Fruit fly (Drosophila melanogaster) whole organism, wandering third instar larva: ENCODE results near the gene mdlc.

Source experiments
- Abd-B ChIP-seq: fragments of >200 bp; optimal IDR thresholded peaks from 2 replicates; lab custom pipeline; 2017; ENCODE audit warnings: missing biosample characterization, missing genetic modification characterization
- CG32264 ChIP-seq: fragments of 200-800 bp; sonication (Bioruptor generic); optimal IDR thresholded peaks from 2 replicates; lab custom pipeline; 2016; ENCODE audit warnings: missing biosample characterization, missing genetic modification characterization
- CG9705 ChIP-seq: fragments of 200-800 bp; sonication (Bioruptor generic); optimal IDR thresholded peaks from 2 replicates; lab custom pipeline; 2018; ENCODE audit warnings: missing biosample characterization, mild to moderate bottlenecking, missing genetic modification characterization
- CrebA ChIP-seq: fragments of 200-800 bp; sonication (Bioruptor generic); optimal IDR thresholded peaks from 2 replicates; lab custom pipeline; 2016; ENCODE audit warnings: missing biosample characterization, mild to moderate bottlenecking, missing genetic modification characterization, borderline replicate concordance
- Dfd ChIP-seq: fragments of >200 bp; optimal IDR thresholded peaks from 2 replicates; lab custom pipeline; 2017; ENCODE audit warnings: missing biosample characterization, missing genetic modification characterization
- Dif ChIP-seq: fragments of 200-275, 200-300 bp; sonication (Bioruptor generic); optimal IDR thresholded peaks from 2 replicates; lab custom pipeline; 2018; ENCODE audit warnings: missing biosample characterization, missing genetic modification characterization; ENCODE audit not compliant: partially characterized antibody
- GATAd ChIP-seq: sonication (Bioruptor generic); optimal IDR thresholded peaks from 2 replicates; lab custom pipeline; 2016; ENCODE audit warnings: missing biosample characterization, missing genetic modification characterization
- HLH106 ChIP-seq: fragments of 200-800 bp; optimal IDR thresholded peaks from 3 replicates; lab custom pipeline; 2019; ENCODE audit warnings: missing biosample characterization, mild to moderate bottlenecking, missing genetic modification characterization, moderate library complexity
- Hnf4 ChIP-seq: fragments of 200-800 bp; sonication (Bioruptor generic); optimal IDR thresholded peaks from 2 replicates; lab custom pipeline; 2016; ENCODE audit warnings: missing biosample characterization, mild to moderate bottlenecking, missing genetic modification characterization
- Hr78 ChIP-seq: fragments of >200 bp; optimal IDR thresholded peaks from 2 replicates; lab custom pipeline; 2017; ENCODE audit warnings: missing biosample characterization, missing genetic modification characterization
- Hr83 ChIP-seq: fragments of 200-300 bp; sonication (Bioruptor generic); optimal IDR thresholded peaks from 2 replicates; lab custom pipeline; 2016; ENCODE audit warnings: missing biosample characterization, mild to moderate bottlenecking, missing genetic modification characterization, moderate library complexity; ENCODE audit not compliant: poor library complexity, severe bottlenecking
- Jra ChIP-seq: sonication (Bioruptor generic); optimal IDR thresholded peaks from 2 replicates; lab custom pipeline; 2016; ENCODE audit warnings: missing biosample characterization, missing genetic modification characterization
- Mio ChIP-seq: sonication (Bioruptor generic); optimal IDR thresholded peaks from 2 replicates; lab custom pipeline; 2016; ENCODE audit warnings: missing biosample characterization, missing genetic modification characterization
- Myc ChIP-seq: fragments of >200 bp; optimal IDR thresholded peaks from 2 replicates; lab custom pipeline; 2017
- N ChIP-seq: fragments of >200 bp; optimal IDR thresholded peaks from 2 replicates; lab custom pipeline; 2018; ENCODE audit warnings: missing biosample characterization, missing external identifiers, missing genetic modification characterization
- OdsH ChIP-seq: fragments of 200-800 bp; sonication (Bioruptor generic); optimal IDR thresholded peaks from 2 replicates; lab custom pipeline; 2016; ENCODE audit warnings: missing biosample characterization, mild to moderate bottlenecking, missing genetic modification characterization
- Rel ChIP-seq, 2 experiments: fragments of 200-800 bp; sonication (Bioruptor generic) in 1 of 2; optimal IDR thresholded peaks; 2 replicates in 1 of 2; 3 replicates in 1 of 2; lab custom pipeline; 2016 to 2019; ENCODE audit warnings: mild to moderate bottlenecking in 2 of 2, missing biosample characterization in 2 of 2, missing genetic modification characterization in 2 of 2, moderate library complexity in 1 of 2
- Sp1 ChIP-seq: fragments of 200-800 bp; sonication (Bioruptor generic); optimal IDR thresholded peaks from 3 replicates; lab custom pipeline; 2019; ENCODE audit warnings: missing biosample characterization, mild to moderate bottlenecking, missing genetic modification characterization, moderate library complexity
- Vsx2 ChIP-seq: fragments of 200-300, 225-300 bp; sonication (Bioruptor generic); optimal IDR thresholded peaks from 2 replicates; lab custom pipeline; 2018; ENCODE audit warnings: missing biosample characterization, missing genetic modification characterization; ENCODE audit not compliant: partially characterized antibody
- br ChIP-seq: fragments of 200-800 bp; sonication (Bioruptor generic); optimal IDR thresholded peaks from 2 replicates; lab custom pipeline; 2016; ENCODE audit warnings: missing biosample characterization, missing genetic modification characterization
- brk ChIP-seq: fragments of 200-800 bp; sonication (Bioruptor generic); optimal IDR thresholded peaks from 2 replicates; lab custom pipeline; 2016; ENCODE audit warnings: missing biosample characterization, mild to moderate bottlenecking, missing genetic modification characterization
- dl ChIP-seq, 2 experiments: fragments of 175-275, 200-275 bp in 1 of 2; fragments of 200-275 bp in 1 of 2; sonication (Bioruptor generic); optimal IDR thresholded peaks; lab custom pipeline; 2018; ENCODE audit warnings: mild to moderate bottlenecking in 2 of 2, missing biosample characterization in 2 of 2, missing genetic modification characterization in 2 of 2, moderate library complexity in 2 of 2; ENCODE audit not compliant: partially characterized antibody in 2 of 2, insufficient read depth in 1 of 2
- dmrt93B ChIP-seq: fragments of 200-800 bp; sonication (Bioruptor generic); optimal IDR thresholded peaks from 2 replicates; lab custom pipeline; 2018; ENCODE audit warnings: missing biosample characterization, mild to moderate bottlenecking, missing genetic modification characterization
- dsf ChIP-seq: sonication (Bioruptor generic); optimal IDR thresholded peaks from 2 replicates; lab custom pipeline; 2016; ENCODE audit warnings: missing biosample characterization, missing genetic modification characterization, borderline replicate concordance
- ey ChIP-seq: fragments of 200-800 bp; sonication (Bioruptor generic); optimal IDR thresholded peaks from 2 replicates; lab custom pipeline; 2016; ENCODE audit warnings: missing biosample characterization, missing genetic modification characterization
- foxo ChIP-seq, 2 experiments: fragments of 200-800 bp; sonication (Bioruptor generic); optimal IDR thresholded peaks; 2 replicates in 1 of 2; 3 replicates in 1 of 2; lab custom pipeline; 2016 to 2017; ENCODE audit warnings: missing biosample characterization in 2 of 2, missing genetic modification characterization in 2 of 2
- fru ChIP-seq: fragments of 200-800 bp; sonication (Bioruptor generic); optimal IDR thresholded peaks from 3 replicates; lab custom pipeline; 2016; ENCODE audit warnings: missing biosample characterization, mild to moderate bottlenecking, missing genetic modification characterization
- h ChIP-seq: fragments of 200-800 bp; sonication (Bioruptor generic); optimal IDR thresholded peaks from 3 replicates; lab custom pipeline; 2016; ENCODE audit warnings: missing biosample characterization, mild to moderate bottlenecking, missing genetic modification characterization
- jim ChIP-seq: fragments of 175-275, 200-325 bp; sonication (Bioruptor generic); optimal IDR thresholded peaks from 2 replicates; lab custom pipeline; 2016; ENCODE audit warnings: missing biosample characterization, mild to moderate bottlenecking, missing genetic modification characterization
- lola ChIP-seq: fragments of >200 bp; optimal IDR thresholded peaks from 2 replicates; lab custom pipeline; 2017; ENCODE audit warnings: missing biosample characterization, missing genetic modification characterization
- pan ChIP-seq: fragments of >200 bp; optimal IDR thresholded peaks from 2 replicates; lab custom pipeline; 2017
- psq ChIP-seq: fragments of 200-800 bp; sonication (Bioruptor generic); optimal IDR thresholded peaks from 3 replicates; lab custom pipeline; 2017; ENCODE audit warnings: missing biosample characterization, mild to moderate bottlenecking, missing genetic modification characterization, moderate library complexity
- rgr ChIP-seq: fragments of 200-800 bp; sonication (Bioruptor generic); optimal IDR thresholded peaks from 3 replicates; lab custom pipeline; 2016; ENCODE audit warnings: missing biosample characterization, mild to moderate bottlenecking, missing genetic modification characterization
- sage ChIP-seq: fragments of 200-800 bp; sonication (Bioruptor generic); optimal IDR thresholded peaks from 2 replicates; lab custom pipeline; 2016; ENCODE audit warnings: missing biosample characterization, mild to moderate bottlenecking, missing genetic modification characterization
- sv ChIP-seq: fragments of 200-800 bp; sonication (Bioruptor generic); optimal IDR thresholded peaks from 3 replicates; lab custom pipeline; 2016; ENCODE audit warnings: missing biosample characterization, missing genetic modification characterization
- tai ChIP-seq: sonication (Bioruptor generic); optimal IDR thresholded peaks from 2 replicates; lab custom pipeline; 2016; ENCODE audit warnings: missing biosample characterization, missing genetic modification characterization
- usp ChIP-seq: fragments of >200 bp; optimal IDR thresholded peaks from 2 replicates; lab custom pipeline; 2017; ENCODE audit warnings: missing biosample characterization, missing genetic modification characterization
- woc ChIP-seq: sonication (Bioruptor generic); optimal IDR thresholded peaks from 2 replicates; lab custom pipeline; 2016; ENCODE audit warnings: missing biosample characterization, mild to moderate bottlenecking, missing genetic modification characterization

The mdlc gene

dm6 chr3R:20027841-20028240 lies 29.7 kb upstream of the mdlc start, which contains the start of the genes CG4424 and CG4854:
CG4424 (minus strand) TSS chr3R:20028040.
CG4854 (plus strand) TSS chr3R:20028058.
- TF ChIP-seq Jra (GFP tag; lab: Kevin White, UChicago) (no peak), dmrt93B (GFP tag; lab: Kevin White, UChicago) (no peak), Rel (GFP tag; optimal IDR thresholded peaks at IDR 0.05; lab: Kevin White, UChicago) (no peak), Rel (tag; optimal IDR thresholded peaks at IDR 0.05; lab: Kevin White, UChicago) (no peak), brk (GFP tag; lab: Kevin White, UChicago) (no peak), CG9705 (GFP tag; lab: Kevin White, UChicago) (no peak), Hnf4 (GFP tag; lab: Kevin White, UChicago) (no peak)

- TF ChIP-seq Hr83 = no peak
- TF ChIP-seq ey = peak; percentile 59
- TF ChIP-seq foxo (GFP tag; optimal IDR thresholded peaks at IDR 0.05; lab: Kevin White, UChicago) = peak in 1 of 2 experiments; percentile 79
- TF ChIP-seq fru (GFP tag; lab: Kevin White, UChicago) = peak; percentile 68
- no peak for TF ChIP-seq Jra (GFP tag; lab: Kevin White, UChicago)
- no peak for TF ChIP-seq brk (GFP tag; lab: Kevin White, UChicago)
- TF ChIP-seq Rel (GFP tag; optimal IDR thresholded peaks at IDR 0.05; lab: Kevin White, UChicago) = no peak
- no peak for TF ChIP-seq Rel (tag; optimal IDR thresholded peaks at IDR 0.05; lab: Kevin White, UChicago)
- TF ChIP-seq h (GFP tag; lab: Kevin White, UChicago) = no peak
- TF ChIP-seq Hr78 (GFP tag; lab: Kevin White, UChicago) = no peak
- TF ChIP-seq OdsH = peak; percentile 58
- no peak for TF ChIP-seq CG32264 (GFP tag; lab: Kevin White, UChicago)
- no peak for TF ChIP-seq Abd-B (GFP tag; lab: Kevin White, UChicago)
- no peak for TF ChIP-seq dl (GFP tag; optimal IDR thresholded peaks at IDR 0.05; lab: Kevin White, UChicago; ENCODE audit: insufficient read depth in 1 of 2, partially characterized antibody in 2 of 2)
- TF ChIP-seq pan (lab: Kevin White, UChicago) = no peak
- TF ChIP-seq Dfd (GFP tag; lab: Kevin White, UChicago) = no peak
- TF ChIP-seq Sp1 = peak; percentile 71
- TF ChIP-seq Mio (GFP tag; lab: Kevin White, UChicago) = no peak
- TF ChIP-seq sv (GFP tag; lab: Kevin White, UChicago) = peak; percentile 65
- TF ChIP-seq lola (GFP tag; lab: Kevin White, UChicago) = no peak
- TF ChIP-seq sage (GFP tag; lab: Kevin White, UChicago) = no peak
- TF ChIP-seq HLH106 (tag; lab: Kevin White, UChicago) = peak; percentile 84
- TF ChIP-seq Dif = no peak
- no peak for TF ChIP-seq usp (GFP tag; lab: Kevin White, UChicago)
- TF ChIP-seq jim = peak; percentile 66
- TF ChIP-seq tai (GFP tag; lab: Kevin White, UChicago) = no peak
- TF ChIP-seq dmrt93B (GFP tag; lab: Kevin White, UChicago) = no peak
- TF ChIP-seq CrebA (GFP tag; lab: Kevin White, UChicago) = no peak
- TF ChIP-seq Myc (lab: Kevin White, UChicago) = no peak
- TF ChIP-seq rgr (GFP tag; lab: Kevin White, UChicago) = peak; percentile 68
- no peak for TF ChIP-seq Vsx2
- TF ChIP-seq N (GFP tag; lab: Kevin White, UChicago) = no peak
- TF ChIP-seq GATAd (GFP tag; lab: Kevin White, UChicago) = peak; percentile 32
- TF ChIP-seq br (GFP tag; lab: Kevin White, UChicago) = no peak
- TF ChIP-seq psq = peak; percentile 64
- peak; percentile 83 for TF ChIP-seq woc (GFP tag; lab: Kevin White, UChicago)
- TF ChIP-seq Hnf4 (GFP tag; lab: Kevin White, UChicago) = no peak
- TF ChIP-seq dsf (GFP tag; lab: Kevin White, UChicago) = no peak
- peak; percentile 66 for TF ChIP-seq CG9705 (GFP tag; lab: Kevin White, UChicago)
Measured at dm6 chr3R:20031043-20031763, 26.3 kb upstream of the mdlc start, which contains the start of gene trem. trem (minus strand) TSS chr3R:20031309.
